Worm (Caenorhabditis elegans) whole organism, early embryonic: ENCODE results near the gene egas-2.

Experiments used
- ama-1 ChIP-seq: fragments of 150-350 bp; optimal IDR thresholded peaks from 2 replicates; lab custom pipeline; 2014
- ceh-36 ChIP-seq: sonication (generic microtip); optimal IDR thresholded peaks from 2 replicates; lab custom pipeline; 2016; ENCODE audit warnings: missing genetic modification characterization, inconsistent platforms, missing compliant biosample characterization
- flt-1 ChIP-seq: fragments of 200-800 bp; sonication (Bioruptor generic); IDR thresholded peaks from 2 replicates; pipeline ENCODE4 v1.3.6; 2022; ENCODE audit warnings: missing genetic modification characterization, missing compliant biosample characterization
- hmg-4 ChIP-seq: fragments of 200-800 bp; sonication (Bioruptor generic); optimal IDR thresholded peaks from 2 replicates; lab custom pipeline; 2018; ENCODE audit warnings: mild to moderate bottlenecking, missing genetic modification characterization, missing compliant biosample characterization
- scrt-1 ChIP-seq: fragments of 200-800 bp; sonication (Bioruptor generic); IDR thresholded peaks from 2 replicates; pipeline ENCODE4 v1.3.6; 2022; ENCODE audit warnings: missing genetic modification characterization, missing compliant biosample characterization
- sea-1 ChIP-seq: fragments of 200-800 bp; sonication (Bioruptor generic); conservative IDR thresholded peaks from 2 replicates; pipeline ENCODE4 v1.3.6; 2022; ENCODE audit warnings: missing genetic modification characterization, missing compliant biosample characterization
- tbx-37 ChIP-seq: fragments of 200-800 bp; sonication (Bioruptor generic); conservative IDR thresholded peaks from 2 replicates; pipeline ENCODE4 v1.3.6; 2022; ENCODE audit warnings: missing genetic modification reagents, missing genetic modification characterization, missing compliant biosample characterization
- tra-4 ChIP-seq: sonication (generic microtip); optimal IDR thresholded peaks from 2 replicates; lab custom pipeline; 2017; ENCODE audit warnings: missing genetic modification characterization, missing compliant biosample characterization

DNA sequence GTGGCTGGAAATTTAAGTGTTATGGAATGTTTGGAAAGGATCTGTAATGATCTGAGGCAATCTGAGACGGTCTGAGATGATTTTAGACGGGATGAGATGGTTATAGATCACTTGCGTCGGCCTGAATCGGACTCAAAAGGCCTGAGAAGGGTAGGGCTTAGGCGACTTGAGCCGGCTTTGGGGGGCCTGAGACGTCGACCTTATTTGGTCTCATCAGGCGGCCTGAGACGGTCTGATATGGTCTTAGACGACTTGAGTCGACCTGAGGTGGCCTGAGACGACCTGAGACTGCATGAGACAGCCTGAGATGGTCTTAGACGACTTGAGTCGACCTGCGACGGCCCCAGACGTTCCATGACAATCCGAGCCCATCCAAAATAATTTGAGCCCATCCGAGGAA, 6.2 kb downstream of the egas-2 start:
- TF ChIP-seq flt-1 (GFP tag; lab: Robert Waterston, UW) (no peak), ama-1 (no peak), hmg-4 (GFP tag; lab: Kevin White, UChicago) (no peak), tra-4 (tag; lab: Kevin White, UChicago) (no peak), sea-1 (GFP tag; lab: Robert Waterston, UW) (no peak), scrt-1 (GFP tag; lab: Robert Waterston, UW) (no peak), ceh-36 (tag; lab: Kevin White, UChicago) (no peak), tbx-37 (GFP tag; lab: Robert Waterston, UW) (no peak)
